Fruit fly (Drosophila melanogaster) whole organism, wandering third instar larva: ENCODE results near the gene CCT2.

Experiments used
- Abd-B ChIP-seq: fragments of >200 bp; optimal IDR thresholded peaks from 2 replicates; lab custom pipeline; 2017; ENCODE audit warnings: missing biosample characterization, missing genetic modification characterization
- usp ChIP-seq: fragments of >200 bp; optimal IDR thresholded peaks from 2 replicates; lab custom pipeline; 2017; ENCODE audit warnings: missing biosample characterization, missing genetic modification characterization

- TF ChIP-seq usp (GFP tag; lab: Kevin White, UChicago) = no peak
- TF ChIP-seq Abd-B (GFP tag; lab: Kevin White, UChicago) = no peak
These were observed 19.9 kb downstream of the CCT2 start for dm6 chrX:9109072-9109844.
